Fruit fly (Drosophila melanogaster) whole organism, embryonic: Measurements from ENCODE around the gene CG31675.

Experiments
- Antp ChIP-seq: fragments of 200-800 bp; sonication (Bioruptor generic); optimal IDR thresholded peaks from 3 replicates; lab custom pipeline; 2016; ENCODE audit warnings: missing biosample characterization, missing genetic modification characterization
- Atf6 ChIP-seq: fragments of 200-800 bp; sonication (Bioruptor generic); IDR thresholded peaks from 2 replicates; pipeline ENCODE4 v1.3.6; 2022; ENCODE audit warnings: missing biosample characterization, missing genetic modification characterization
- Bgb ChIP-seq: fragments of 200-800 bp; sonication (Bioruptor generic); IDR thresholded peaks from 2 replicates; pipeline ENCODE4 v1.3.6; 2022; ENCODE audit warnings: missing biosample characterization, missing genetic modification characterization; ENCODE audit not compliant: partially characterized antibody
- Blimp-1 ChIP-seq: fragments of 200-800 bp; sonication (Bioruptor generic); optimal IDR thresholded peaks from 3 replicates; lab custom pipeline; 2018; ENCODE audit warnings: missing biosample characterization, missing genetic modification characterization, mild to moderate bottlenecking, moderate library complexity, missing genetic modification reagents
- CG10209 ChIP-seq: fragments of 200-800 bp; sonication (Bioruptor generic); optimal IDR thresholded peaks from 3 replicates; lab custom pipeline; 2017; ENCODE audit warnings: missing biosample characterization, mild to moderate bottlenecking, missing genetic modification characterization, missing genetic modification reagents
- CG10321 ChIP-seq: fragments of 200-800 bp; sonication (Bioruptor generic); IDR thresholded peaks from 2 replicates; pipeline ENCODE4 v1.3.6; 2022; ENCODE audit warnings: missing biosample characterization, missing genetic modification characterization
- CG10565 ChIP-seq: fragments of 200-800 bp; sonication (Bioruptor generic); optimal IDR thresholded peaks from 3 replicates; lab custom pipeline; 2016; ENCODE audit warnings: missing biosample characterization, mild to moderate bottlenecking, missing genetic modification characterization
- CG10654 ChIP-seq: fragments of 200-800 bp; sonication (Bioruptor generic); optimal IDR thresholded peaks from 2 replicates; lab custom pipeline; 2016; ENCODE audit warnings: missing biosample characterization, missing genetic modification characterization
- CG11398 ChIP-seq: fragments of 200-800 bp; sonication (Bioruptor generic); optimal IDR thresholded peaks from 2 replicates; lab custom pipeline; 2016; ENCODE audit warnings: missing biosample characterization, missing genetic modification characterization
- CG11696 ChIP-seq: fragments of 200-800 bp; sonication (Bioruptor generic); IDR thresholded peaks from 2 replicates; pipeline ENCODE4 v1.3.6; 2022; ENCODE audit warnings: missing biosample characterization, missing genetic modification characterization
- CG12659 ChIP-seq: fragments of 200-800 bp; sonication (Bioruptor generic); optimal IDR thresholded peaks from 3 replicates; lab custom pipeline; 2017; ENCODE audit warnings: mild to moderate bottlenecking, missing biosample characterization, missing genetic modification reagents, missing genetic modification characterization
- CG13123 ChIP-seq: fragments of 200-800 bp; sonication (Bioruptor generic); optimal IDR thresholded peaks from 2 replicates; lab custom pipeline; 2016; ENCODE audit warnings: missing biosample characterization, missing genetic modification characterization
- CG13296 ChIP-seq: fragments of 200-800 bp; sonication (Bioruptor generic); optimal IDR thresholded peaks from 3 replicates; lab custom pipeline; 2018; ENCODE audit warnings: missing biosample characterization, mild to moderate bottlenecking, missing genetic modification characterization
- CG1602 ChIP-seq: fragments of 200-800 bp; sonication (Bioruptor generic); optimal IDR thresholded peaks from 3 replicates; lab custom pipeline; 2016; ENCODE audit warnings: missing biosample characterization, missing genetic modification characterization
- CG17385 ChIP-seq: fragments of 200-800 bp; sonication (Bioruptor generic); optimal IDR thresholded peaks from 3 replicates; lab custom pipeline; 2018; ENCODE audit warnings: missing biosample characterization, mild to moderate bottlenecking, missing genetic modification characterization
- CG17612 ChIP-seq: fragments of 200-800 bp; sonication (Bioruptor generic); IDR thresholded peaks from 2 replicates; pipeline ENCODE4 v1.3.6; 2022; ENCODE audit warnings: missing biosample characterization, missing genetic modification characterization
- CG17802 ChIP-seq: fragments of 200-800 bp; sonication (Bioruptor generic); optimal IDR thresholded peaks from 2 replicates; lab custom pipeline; 2018; ENCODE audit warnings: missing biosample characterization, mild to moderate bottlenecking, missing genetic modification characterization, moderate library complexity
- CG2129 ChIP-seq: fragments of 200-800 bp; sonication (Bioruptor generic); IDR thresholded peaks from 2 replicates; pipeline ENCODE4 v1.3.6; 2022; ENCODE audit warnings: missing biosample characterization, missing genetic modification characterization; ENCODE audit not compliant: partially characterized antibody
- CG2875 ChIP-seq: fragments of 200-800 bp; sonication (Bioruptor generic); optimal IDR thresholded peaks from 2 replicates; lab custom pipeline; 2017; ENCODE audit warnings: missing biosample characterization, mild to moderate bottlenecking, missing genetic modification characterization, missing genetic modification reagents
- CG34224 ChIP-seq: fragments of 200-800 bp; sonication (Bioruptor generic); IDR thresholded peaks from 3 replicates; pipeline ENCODE4 v1.3.6; 2022; ENCODE audit warnings: missing biosample characterization, missing genetic modification characterization; ENCODE audit not compliant: partially characterized antibody
- CG4282 ChIP-seq: fragments of 200-800 bp; sonication (Bioruptor generic); optimal IDR thresholded peaks from 2 replicates; lab custom pipeline; 2016; ENCODE audit warnings: missing biosample characterization, missing genetic modification characterization
- CG4854 ChIP-seq: fragments of 200-800 bp; sonication (Bioruptor generic); optimal IDR thresholded peaks from 2 replicates; lab custom pipeline; 2016; ENCODE audit warnings: missing biosample characterization, missing genetic modification characterization, inconsistent platforms
- CG5180 ChIP-seq: fragments of 200-800 bp; sonication (Bioruptor generic); optimal IDR thresholded peaks from 3 replicates; lab custom pipeline; 2017; ENCODE audit warnings: missing biosample characterization, missing genetic modification characterization, mild to moderate bottlenecking, moderate library complexity, missing genetic modification reagents
- CG6689 ChIP-seq: fragments of 200-800 bp; sonication (Bioruptor generic); IDR thresholded peaks from 2 replicates; pipeline ENCODE4 v1.3.6; 2022; ENCODE audit warnings: missing biosample characterization, missing genetic modification characterization
- CG7987 ChIP-seq: fragments of 200-800 bp; sonication (Bioruptor generic); optimal IDR thresholded peaks from 2 replicates; lab custom pipeline; 2018; ENCODE audit warnings: missing biosample characterization, mild to moderate bottlenecking, missing genetic modification characterization, moderate library complexity
- CG8089 ChIP-seq: fragments of 200-800 bp; sonication (Bioruptor generic); optimal IDR thresholded peaks from 3 replicates; lab custom pipeline; 2016; ENCODE audit warnings: missing biosample characterization, missing genetic modification characterization
- CG8765 ChIP-seq: fragments of 200-800 bp; sonication (Bioruptor generic); IDR thresholded peaks from 2 replicates; pipeline ENCODE4 v1.3.6; 2022; ENCODE audit warnings: missing biosample characterization, missing genetic modification characterization
- CG9797 ChIP-seq: fragments of 200-800 bp; sonication (Bioruptor generic); optimal IDR thresholded peaks from 3 replicates; lab custom pipeline; 2018; ENCODE audit warnings: missing biosample characterization, mild to moderate bottlenecking, missing genetic modification characterization
- CTCF ChIP-seq: fragments of 200-800 bp; sonication (Bioruptor generic); optimal IDR thresholded peaks from 2 replicates; lab custom pipeline; 2017; ENCODE audit warnings: missing biosample characterization, mild to moderate bottlenecking, missing genetic modification characterization, moderate library complexity
- Chrac-16 ChIP-seq: fragments of 200-800 bp; sonication (Bioruptor generic); optimal IDR thresholded peaks from 3 replicates; lab custom pipeline; 2016; ENCODE audit warnings: missing biosample characterization, missing genetic modification characterization
- HLH54F ChIP-seq: fragments of 200-800 bp; sonication (Bioruptor generic); optimal IDR thresholded peaks from 3 replicates; lab custom pipeline; 2016; ENCODE audit warnings: missing biosample characterization, missing genetic modification characterization
- Lim3 ChIP-seq: fragments of 200-800 bp; sonication (Bioruptor generic); IDR thresholded peaks from 2 replicates; pipeline ENCODE4 v1.3.6; 2022; ENCODE audit warnings: missing biosample characterization, missing genetic modification characterization
- Mad ChIP-seq: fragments of 200-800 bp; sonication (Bioruptor generic); optimal IDR thresholded peaks from 2 replicates; lab custom pipeline; 2016; ENCODE audit warnings: missing biosample characterization, missing genetic modification characterization
- Oli ChIP-seq: fragments of 200-800 bp; sonication (Bioruptor generic); optimal IDR thresholded peaks from 2 replicates; lab custom pipeline; 2018; ENCODE audit warnings: missing biosample characterization, mild to moderate bottlenecking, missing genetic modification characterization, moderate library complexity
- br ChIP-seq: fragments of >200 bp; optimal IDR thresholded peaks from 2 replicates; lab custom pipeline; 2017
- btn ChIP-seq: fragments of 200-800 bp; sonication (Bioruptor generic); optimal IDR thresholded peaks from 2 replicates; lab custom pipeline; 2016; ENCODE audit warnings: missing biosample characterization, missing genetic modification characterization
- cad ChIP-seq: fragments of >200 bp; optimal IDR thresholded peaks from 2 replicates; lab custom pipeline; 2017; ENCODE audit warnings: missing biosample characterization, missing genetic modification characterization
- crol ChIP-seq: fragments of 200-800 bp; sonication (Bioruptor generic); IDR thresholded peaks from 2 replicates; pipeline ENCODE4 v1.3.6; 2022; ENCODE audit warnings: missing biosample characterization, missing genetic modification characterization
- danr ChIP-seq: fragments of 200-800 bp; sonication (Bioruptor generic); IDR thresholded peaks from 2 replicates; pipeline ENCODE4 v1.3.6; 2022; ENCODE audit warnings: missing biosample characterization, missing genetic modification characterization
- ems ChIP-seq: fragments of 200-800 bp; sonication (Bioruptor generic); optimal IDR thresholded peaks from 3 replicates; lab custom pipeline; 2016; ENCODE audit warnings: missing biosample characterization, missing genetic modification characterization
- eve ChIP-seq, 2 experiments: fragments of >200 bp; optimal IDR thresholded peaks; 2 replicates each; lab custom pipeline; 2017; ENCODE audit warnings: missing biosample characterization in 2 of 2, missing genetic modification characterization in 2 of 2
- fd102C ChIP-seq: fragments of 200-800 bp; sonication (Bioruptor generic); optimal IDR thresholded peaks from 2 replicates; lab custom pipeline; 2018; ENCODE audit warnings: missing biosample characterization, mild to moderate bottlenecking, missing genetic modification characterization, moderate library complexity
- ftz-f1 ChIP-seq: fragments of 200-800 bp; sonication (Bioruptor generic); optimal IDR thresholded peaks from 2 replicates; lab custom pipeline; 2016; ENCODE audit warnings: missing biosample characterization, missing genetic modification characterization
- hbn ChIP-seq: fragments of 200-800 bp; sonication (Bioruptor generic); IDR thresholded peaks from 2 replicates; pipeline ENCODE4 v1.3.6; 2022; ENCODE audit warnings: missing biosample characterization, missing genetic modification characterization; ENCODE audit not compliant: partially characterized antibody
- lov ChIP-seq, 2 experiments: fragments of 200-800 bp in 1 of 2; fragments of >200 bp in 1 of 2; sonication (Bioruptor generic) in 1 of 2; IDR thresholded peaks in 1 of 2; optimal IDR thresholded peaks in 1 of 2; 2 replicates in 1 of 2; 3 replicates in 1 of 2; pipeline versions ENCODE4 v1.3.6 to Lab custom; 2017 to 2022; ENCODE audit warnings: missing biosample characterization in 1 of 2, missing genetic modification characterization in 1 of 2
- mirr ChIP-seq: fragments of 200-800 bp; sonication (Bioruptor generic); optimal IDR thresholded peaks from 3 replicates; lab custom pipeline; 2018; ENCODE audit warnings: missing biosample characterization, mild to moderate bottlenecking, missing genetic modification characterization
- pho ChIP-seq: fragments of 200-800 bp; sonication (Bioruptor generic); optimal IDR thresholded peaks from 2 replicates; lab custom pipeline; 2016; ENCODE audit warnings: missing biosample characterization, missing genetic modification characterization
- seq ChIP-seq: fragments of 200-800 bp; sonication (Bioruptor generic); IDR thresholded peaks from 2 replicates; pipeline ENCODE4 v1.3.6; 2022; ENCODE audit warnings: missing biosample characterization, missing genetic modification characterization
- stwl ChIP-seq: fragments of 200-800 bp; sonication (Bioruptor generic); optimal IDR thresholded peaks from 3 replicates; lab custom pipeline; 2018; ENCODE audit warnings: missing biosample characterization, mild to moderate bottlenecking, missing genetic modification characterization, moderate library complexity
- vfl ChIP-seq: fragments of 200-800 bp; sonication (Bioruptor generic); optimal IDR thresholded peaks from 2 replicates; lab custom pipeline; 2016; ENCODE audit warnings: missing biosample characterization, missing genetic modification characterization
- wor ChIP-seq: fragments of 200-800 bp; sonication (Bioruptor generic); IDR thresholded peaks from 2 replicates; pipeline ENCODE4 v1.3.6; 2022; ENCODE audit warnings: missing biosample characterization, missing genetic modification characterization

Gene CG31675

dm6 chr2L:20918056-20918674, 50.6 kb downstream of the CG31675 start (continued):
- TF ChIP-seq Antp (GFP tag; lab: Kevin White, UChicago) (peak; percentile 75), CG9797 (GFP tag; lab: Kevin White, UChicago) (no peak), CG8765 (GFP tag; lab: Robert Waterston, UW) (no peak), CG7987 (GFP tag; lab: Kevin White, UChicago) (no peak), Lim3 (GFP tag; lab: Robert Waterston, UW) (no peak), Atf6 (GFP tag; lab: Robert Waterston, UW) (peak; percentile 79), HLH54F (GFP tag; lab: Kevin White, UChicago) (peak; percentile 53), CG10654 (GFP tag; lab: Kevin White, UChicago) (no peak), CG2129 (GFP tag; lab: Robert Waterston, UW) (no peak), CG10209 (GFP tag; lab: Kevin White, UChicago) (peak; percentile 63), Blimp-1 (GFP tag; lab: Kevin White, UChicago) (no peak), mirr (GFP tag; lab: Kevin White, UChicago) (no peak), CTCF (GFP tag; lab: Kevin White, UChicago) (no peak), CG11696 (peak; percentile 92), pho (peak; percentile 54), CG11398 (GFP tag; lab: Kevin White, UChicago) (peak; percentile 42), danr (GFP tag; lab: Robert Waterston, UW) (no peak), CG4282 (GFP tag; lab: Kevin White, UChicago) (no peak), CG13296 (GFP tag; lab: Kevin White, UChicago) (no peak), Mad (GFP tag; lab: Kevin White, UChicago) (peak; percentile 62), btn (GFP tag; lab: Kevin White, UChicago) (peak; percentile 59), CG17385 (GFP tag; lab: Kevin White, UChicago) (no peak), Oli (tag; lab: Kevin White, UChicago) (peak; percentile 71), ems (peak; percentile 66), stwl (tag; lab: Kevin White, UChicago) (no peak), br (lab: Kevin White, UChicago) (no peak), CG17802 (tag; lab: Kevin White, UChicago) (no peak), lov (optimal IDR thresholded peaks at IDR 0.05; lab: Kevin White, UChicago) (no peak), lov (GFP tag; IDR thresholded peaks at IDR 0.05; lab: Robert Waterston, UW) (no peak), cad (GFP tag; lab: Kevin White, UChicago) (no peak), CG8089 (GFP tag; lab: Kevin White, UChicago) (peak; percentile 56), Chrac-16 (GFP tag; lab: Kevin White, UChicago) (no peak), CG4854 (GFP tag; lab: Kevin White, UChicago) (peak; percentile 55), CG12659 (GFP tag; lab: Kevin White, UChicago) (peak; percentile 68), seq (peak; percentile 74; the same call in 1 of the 2 replicates), CG17612 (GFP tag; lab: Robert Waterston, UW) (no peak), CG2875 (GFP tag; lab: Kevin White, UChicago) (peak; percentile 78), CG10321 (GFP tag; lab: Robert Waterston, UW) (no peak), wor (peak; percentile 10; the same call in 1 of the 2 replicates), Bgb (GFP tag; lab: Robert Waterston, UW) (no peak), CG5180 (GFP tag; lab: Kevin White, UChicago) (no peak), CG34224 (GFP tag; lab: Robert Waterston, UW) (no peak), CG13123 (GFP tag; lab: Kevin White, UChicago) (no peak), CG1602 (GFP tag; lab: Kevin White, UChicago) (peak; percentile 34), CG6689 (GFP tag; lab: Robert Waterston, UW) (no peak), fd102C (no peak), hbn (GFP tag; lab: Robert Waterston, UW) (no peak), eve (GFP tag; optimal IDR thresholded peaks at IDR 0.05; lab: Kevin White, UChicago) (peak in 1 of 2 experiments; percentile 82), crol (no peak), ftz-f1 (GFP tag; lab: Kevin White, UChicago) (no peak), vfl (GFP tag; lab: Kevin White, UChicago) (no peak), CG10565 (GFP tag; lab: Kevin White, UChicago) (peak; percentile 6)
